Worm (Caenorhabditis elegans): ENCODE measurements around the gene mdt-10.

The mdt-10 gene

DNA sequence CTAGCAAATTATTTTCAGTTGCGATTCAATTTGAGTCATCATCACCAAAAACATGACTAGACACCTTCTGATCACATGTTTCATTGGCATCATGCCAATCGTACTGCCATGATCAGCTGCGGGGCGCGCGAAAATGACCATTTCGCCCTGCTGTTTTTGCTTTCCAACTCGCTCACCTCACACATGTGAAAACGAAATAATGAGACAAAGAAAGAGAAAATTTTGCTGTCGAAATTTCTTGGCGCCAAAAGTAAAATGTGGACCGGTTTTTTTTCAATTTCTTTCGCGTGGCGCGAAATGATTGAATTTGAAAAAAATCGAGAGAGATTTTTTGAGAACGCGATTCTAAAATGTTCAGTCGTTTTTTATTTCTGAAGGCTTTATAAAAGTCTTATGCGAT, 48.0 kb downstream of the mdt-10 start:
- TF ChIP-seq gmeb-1 (tag; optimal IDR thresholded peaks at IDR 0.05): peak; percentile 55
- peak; percentile 1 for TF ChIP-seq F13H6.1 (tag; optimal IDR thresholded peaks at IDR 0.05)
- peak; percentile 89 for TF ChIP-seq nhr-25 (tag; optimal IDR thresholded peaks at IDR 0.05)
- TF ChIP-seq lin-11 (tag; optimal IDR thresholded peaks at IDR 0.05): no peak
- TF ChIP-seq blmp-1 (tag; optimal IDR thresholded peaks at IDR 0.05; ENCODE audit: insufficient read depth): peak; percentile 85

DNA sequence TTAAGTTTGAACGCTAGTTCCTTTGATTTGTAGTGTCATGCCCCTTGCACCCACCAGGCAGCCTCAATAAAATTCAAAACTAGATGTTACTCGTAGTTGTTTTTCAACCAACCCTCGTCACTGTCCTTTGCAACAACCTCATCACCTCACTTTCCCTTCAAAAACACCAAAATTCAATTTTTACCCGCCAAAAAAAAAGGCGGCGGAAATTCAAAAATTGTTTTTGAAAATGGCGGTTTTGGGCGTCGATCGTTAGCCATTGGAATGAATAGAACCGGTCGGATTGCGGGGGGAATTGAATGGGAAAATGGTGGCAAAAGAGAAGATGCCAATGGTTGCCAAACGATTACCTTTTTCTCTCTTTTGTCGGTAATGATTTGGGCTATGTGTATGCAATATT, 48.8 kb downstream of the mdt-10 start:
- TF ChIP-seq nhr-11 (tag; optimal IDR thresholded peaks at IDR 0.05): no peak

Data from whole organism, L2 larva.